Fruit fly (Drosophila melanogaster): ENCODE results near the gene CG8851.

dm6 chr2L:3482037-3482436 lies 37.4 kb upstream of the CG8851 start:
- TF ChIP-seq CG17806 (tag; optimal IDR thresholded peaks at IDR 0.05): no peak
- no peak for TF ChIP-seq EcR (GFP tag; optimal IDR thresholded peaks at IDR 0.05)
- peak; percentile 54 for TF ChIP-seq CG14655 (GFP tag; optimal IDR thresholded peaks at IDR 0.05)
- peak; percentile 88 for TF ChIP-seq Ets98B (GFP tag; IDR thresholded peaks at IDR 0.05)
- no peak for TF ChIP-seq rn (GFP tag; IDR thresholded peaks at IDR 0.05)
- peak; percentile 41 for TF ChIP-seq Pif1A (GFP tag; optimal IDR thresholded peaks at IDR 0.05)
- no peak for TF ChIP-seq fd96Ca (GFP tag; IDR thresholded peaks at IDR 0.05)
- peak; percentile 78 for TF ChIP-seq CG32121 (GFP tag; IDR thresholded peaks at IDR 0.05)
- TF ChIP-seq CG15710 (tag; optimal IDR thresholded peaks at IDR 0.05): no peak
- TF ChIP-seq CG4496 (GFP tag; IDR thresholded peaks at IDR 0.05): peak; percentile 78
- TF ChIP-seq D1 (tag; optimal IDR thresholded peaks at IDR 0.05): no peak
- TF ChIP-seq CG10348 (GFP tag; IDR thresholded peaks at IDR 0.05): no peak

Data from whole organism, pupa.